Worm (Caenorhabditis elegans) whole organism, L1 larva: Measurements from ENCODE around the gene pqn-54.

Source experiments
- blmp-1 ChIP-seq: fragments of 150-350 bp; optimal IDR thresholded peaks from 2 replicates; lab custom pipeline; 2014; ENCODE audit warnings: missing biosample characterization, missing genetic modification characterization
- ceh-82 ChIP-seq, 3 experiments: fragments of 150-350 bp in 1 of 3; sonication (generic microtip) in 2 of 3; optimal IDR thresholded peaks; 2 replicates each; lab custom pipeline; 2014 to 2017; ENCODE audit warnings: missing biosample characterization in 3 of 3, missing genetic modification characterization in 3 of 3
- dpl-1 ChIP-seq, 3 experiments: fragments of 150-350 bp in 2 of 3; sonication (generic microtip) in 1 of 3; optimal IDR thresholded peaks; 2 replicates each; lab custom pipeline; 2014 to 2017; ENCODE audit warnings: missing biosample characterization in 3 of 3, missing genetic modification characterization in 3 of 3, missing genetic modification reagents in 3 of 3
- elt-2 ChIP-seq: sonication (generic microtip); optimal IDR thresholded peaks from 2 replicates; lab custom pipeline; 2016; ENCODE audit warnings: missing genetic modification characterization, mild to moderate bottlenecking, inconsistent platforms, missing compliant biosample characterization, missing genetic modification reagents
- lin-13 ChIP-seq: fragments of 150-350 bp; optimal IDR thresholded peaks from 2 replicates; lab custom pipeline; 2014; ENCODE audit warnings: missing biosample characterization, missing genetic modification reagents, missing genetic modification characterization
- lin-15B ChIP-seq: fragments of 150-350 bp; sonication (generic microtip); optimal IDR thresholded peaks from 3 replicates; lab custom pipeline; 2014; ENCODE audit warnings: missing biosample characterization, missing genetic modification characterization
- mep-1 ChIP-seq: fragments of 150-350 bp; optimal IDR thresholded peaks from 2 replicates; lab custom pipeline; 2014; ENCODE audit warnings: missing biosample characterization, missing genetic modification characterization
- nhr-71 ChIP-seq: sonication (generic microtip); optimal IDR thresholded peaks from 2 replicates; lab custom pipeline; 2016; ENCODE audit warnings: mild to moderate bottlenecking, missing genetic modification characterization, moderate library complexity, missing compliant biosample characterization
- nhr-77 ChIP-seq: fragments of 150-350 bp; optimal IDR thresholded peaks from 2 replicates; lab custom pipeline; 2014; ENCODE audit warnings: missing biosample characterization, missing genetic modification characterization
- unc-130 ChIP-seq: fragments of 150-350 bp; optimal IDR thresholded peaks from 2 replicates; lab custom pipeline; 2017; ENCODE audit warnings: missing biosample characterization, missing genetic modification characterization, inconsistent platforms

DNA sequence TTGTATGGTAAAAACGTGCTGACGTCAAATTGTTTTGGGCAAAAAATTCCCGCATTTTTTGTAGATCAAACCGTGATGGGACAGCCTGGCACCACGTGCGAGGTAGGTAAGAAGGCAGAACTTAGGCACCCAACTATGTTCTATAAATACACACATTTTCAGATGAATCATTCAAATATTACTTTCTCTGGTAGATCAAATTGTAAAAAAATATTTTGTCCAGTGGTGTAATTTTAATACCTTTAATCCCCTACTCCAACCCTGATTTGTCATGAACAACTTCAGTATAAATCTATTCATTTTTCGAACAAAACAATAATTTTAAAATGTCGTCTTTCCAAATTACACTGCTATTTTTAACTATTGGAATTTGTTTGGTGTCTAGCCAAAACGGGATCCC is 29.7 kb downstream of the pqn-54 start, which contains the start of gene spig-7:
- TF ChIP-seq lin-15B (no peak), blmp-1 (no peak), elt-2 (tag; lab: Kevin White, UChicago) (no peak), unc-130 (no peak), nhr-77 (tag; lab: Kevin White, UChicago) (no peak), ceh-82 (tag; optimal IDR thresholded peaks at IDR 0.05; lab: Kevin White, UChicago) (no peak), lin-13 (GFP tag; lab: Kevin White, UChicago) (no peak), dpl-1 (GFP tag; optimal IDR thresholded peaks at IDR 0.05; lab: Kevin White, UChicago) (no peak), mep-1 (tag; lab: Kevin White, UChicago) (no peak), nhr-71 (tag; lab: Kevin White, UChicago) (no peak)
